Worm (Caenorhabditis elegans): ENCODE data around the gene F13D11.3.

The F13D11.3 gene

ce11 chrX:5815343-5815742 is 9.6 kb upstream of the F13D11.3 start:
- TF ChIP-seq ets-7 (tag; optimal IDR thresholded peaks at IDR 0.05): no peak
- no peak for TF ChIP-seq scrt-1 (GFP tag; IDR thresholded peaks at IDR 0.05)
- TF ChIP-seq hnd-1 (tag; optimal IDR thresholded peaks at IDR 0.05): no peak
- no peak for TF ChIP-seq ceh-13 (GFP tag; optimal IDR thresholded peaks at IDR 0.05)
- no peak for TF ChIP-seq flt-1 (GFP tag; IDR thresholded peaks at IDR 0.05)
- no peak for TF ChIP-seq B0310.2 (tag; optimal IDR thresholded peaks at IDR 0.05)
- no peak for TF ChIP-seq tbx-37 (GFP tag; conservative IDR thresholded peaks at IDR 0.05)

ce11 chrX:5814342-5814741 is 8.6 kb upstream of the F13D11.3 start:
- TF ChIP-seq hmg-4 (GFP tag; optimal IDR thresholded peaks at IDR 0.05) (no peak), ets-7 (tag; optimal IDR thresholded peaks at IDR 0.05) (no peak), flt-1 (GFP tag; IDR thresholded peaks at IDR 0.05) (no peak), scrt-1 (GFP tag; IDR thresholded peaks at IDR 0.05) (no peak), B0310.2 (tag; optimal IDR thresholded peaks at IDR 0.05) (no peak)

ce11 chrX:5813030-5813429 is 7.3 kb upstream of the F13D11.3 start:
- no peak for TF ChIP-seq tra-4 (tag; optimal IDR thresholded peaks at IDR 0.05)
- no peak for TF ChIP-seq B0310.2 (tag; optimal IDR thresholded peaks at IDR 0.05)
- TF ChIP-seq aly-1 (tag; optimal IDR thresholded peaks at IDR 0.05): no peak
- TF ChIP-seq tbx-11 (GFP tag; IDR thresholded peaks at IDR 0.05): no peak
- TF ChIP-seq hmbx-1 (tag; optimal IDR thresholded peaks at IDR 0.05): no peak

- TF ChIP-seq ama-1 (optimal IDR thresholded peaks at IDR 0.05): no peak
- no peak for TF ChIP-seq ceh-36 (tag; optimal IDR thresholded peaks at IDR 0.05)
- 0 out of 2 replicates have a peak, but pooled peaks have one; percentile 50 for TF ChIP-seq tbx-11 (GFP tag; IDR thresholded peaks at IDR 0.05)
- 0 out of 2 replicates have a peak, but pooled peaks have one; percentile 36 for TF ChIP-seq sea-1 (GFP tag; conservative IDR thresholded peaks at IDR 0.05)
- peak; percentile 60 for TF ChIP-seq flt-1 (GFP tag; IDR thresholded peaks at IDR 0.05)
- peak; percentile 76 for TF ChIP-seq ets-7 (tag; optimal IDR thresholded peaks at IDR 0.05)
- peak; percentile 74 for TF ChIP-seq B0310.2 (tag; optimal IDR thresholded peaks at IDR 0.05)
- TF ChIP-seq scrt-1 (GFP tag; IDR thresholded peaks at IDR 0.05): peak; percentile 6; the same call in 1 of the 2 replicates
- TF ChIP-seq hmg-4 (GFP tag; optimal IDR thresholded peaks at IDR 0.05): peak; percentile 94
- no peak for TF ChIP-seq tbx-37 (GFP tag; conservative IDR thresholded peaks at IDR 0.05)
- TF ChIP-seq ceh-13 (GFP tag; optimal IDR thresholded peaks at IDR 0.05): peak; percentile 26
- no peak for TF ChIP-seq tra-4 (tag; optimal IDR thresholded peaks at IDR 0.05)
- TF ChIP-seq F13C5.2 (tag; optimal IDR thresholded peaks at IDR 0.05): peak; percentile 80
- TF ChIP-seq pes-1 (GFP tag; IDR thresholded peaks at IDR 0.05): no peak
- peak; percentile 77 for TF ChIP-seq aly-1 (tag; optimal IDR thresholded peaks at IDR 0.05)
- TF ChIP-seq hnd-1 (tag; optimal IDR thresholded peaks at IDR 0.05): no peak
- TF ChIP-seq hmbx-1 (tag; optimal IDR thresholded peaks at IDR 0.05): no peak
These were observed 6.4 kb upstream of the F13D11.3 start for ce11 chrX:5811997-5812562.

ce11 chrX:5810677-5811076 is 5.0 kb upstream of the F13D11.3 start:
- TF ChIP-seq flt-1 (GFP tag; IDR thresholded peaks at IDR 0.05) (no peak), sea-1 (GFP tag; conservative IDR thresholded peaks at IDR 0.05) (no peak), hmbx-1 (tag; optimal IDR thresholded peaks at IDR 0.05) (no peak), ceh-36 (tag; optimal IDR thresholded peaks at IDR 0.05) (no peak), tbx-11 (GFP tag; IDR thresholded peaks at IDR 0.05) (no peak), F13C5.2 (tag; optimal IDR thresholded peaks at IDR 0.05) (no peak), ama-1 (optimal IDR thresholded peaks at IDR 0.05) (no peak), ets-7 (tag; optimal IDR thresholded peaks at IDR 0.05) (no peak)

ce11 chrX:5803492-5803891 is 2.2 kb downstream of the F13D11.3 start:
- no peak for TF ChIP-seq tbx-11 (GFP tag; IDR thresholded peaks at IDR 0.05)
- no peak for TF ChIP-seq ceh-36 (tag; optimal IDR thresholded peaks at IDR 0.05)
- TF ChIP-seq ceh-13 (GFP tag; optimal IDR thresholded peaks at IDR 0.05): no peak
- TF ChIP-seq ama-1 (optimal IDR thresholded peaks at IDR 0.05): no peak

ce11 chrX:5802582-5802981 is 3.1 kb downstream of the F13D11.3 start:
- TF ChIP-seq hmg-4 (GFP tag; optimal IDR thresholded peaks at IDR 0.05): no peak
- TF ChIP-seq sea-1 (GFP tag; conservative IDR thresholded peaks at IDR 0.05): no peak
- TF ChIP-seq ceh-13 (GFP tag; optimal IDR thresholded peaks at IDR 0.05): no peak

- TF ChIP-seq tbx-11 (GFP tag; IDR thresholded peaks at IDR 0.05) (peak; percentile 89), F13C5.2 (tag; optimal IDR thresholded peaks at IDR 0.05) (peak; percentile 96), tbx-37 (GFP tag; conservative IDR thresholded peaks at IDR 0.05) (peak; percentile 76), sea-1 (GFP tag; conservative IDR thresholded peaks at IDR 0.05) (peak; percentile 88), ceh-36 (tag; optimal IDR thresholded peaks at IDR 0.05) (peak; percentile 68), B0310.2 (tag; optimal IDR thresholded peaks at IDR 0.05) (peak; percentile 66), hnd-1 (tag; optimal IDR thresholded peaks at IDR 0.05) (peak; percentile 84), ets-7 (tag; optimal IDR thresholded peaks at IDR 0.05) (peak; percentile 60), ceh-13 (GFP tag; optimal IDR thresholded peaks at IDR 0.05) (peak; percentile 46), pes-1 (GFP tag; IDR thresholded peaks at IDR 0.05) (peak; percentile 85), hmbx-1 (tag; optimal IDR thresholded peaks at IDR 0.05) (peak; percentile 21), scrt-1 (GFP tag; IDR thresholded peaks at IDR 0.05) (peak; percentile 88), tra-4 (tag; optimal IDR thresholded peaks at IDR 0.05) (peak; percentile 24), aly-1 (tag; optimal IDR thresholded peaks at IDR 0.05) (peak; percentile 39), flt-1 (GFP tag; IDR thresholded peaks at IDR 0.05) (peak; percentile 54), ama-1 (optimal IDR thresholded peaks at IDR 0.05) (no peak), hmg-4 (GFP tag; optimal IDR thresholded peaks at IDR 0.05) (peak; percentile 88)
These were observed 4.5 kb downstream of the F13D11.3 start for ce11 chrX:5801156-5801592.

Measured in whole organism, early embryonic.